Worm (Caenorhabditis elegans) whole organism, early embryonic: ENCODE measurements around the gene clip-1.

Experiments
- B0310.2 ChIP-seq: sonication (generic microtip); optimal IDR thresholded peaks from 2 replicates; lab custom pipeline; 2016; ENCODE audit warnings: mild to moderate bottlenecking, missing genetic modification characterization, missing compliant biosample characterization
- ama-1 ChIP-seq: fragments of 150-350 bp; optimal IDR thresholded peaks from 2 replicates; lab custom pipeline; 2014
- ceh-13 ChIP-seq: fragments of 200-800 bp; sonication (Bioruptor generic); optimal IDR thresholded peaks from 2 replicates; lab custom pipeline; 2018; ENCODE audit warnings: mild to moderate bottlenecking, missing genetic modification characterization, missing compliant biosample characterization
- ets-7 ChIP-seq: sonication (generic microtip); optimal IDR thresholded peaks from 2 replicates; lab custom pipeline; 2016; ENCODE audit warnings: missing genotype, missing genetic modification characterization, missing compliant biosample characterization
- hmbx-1 ChIP-seq: sonication (generic microtip); optimal IDR thresholded peaks from 2 replicates; lab custom pipeline; 2016; ENCODE audit warnings: mild to moderate bottlenecking, missing genetic modification characterization, missing compliant biosample characterization
- hmg-4 ChIP-seq: fragments of 200-800 bp; sonication (Bioruptor generic); optimal IDR thresholded peaks from 2 replicates; lab custom pipeline; 2018; ENCODE audit warnings: mild to moderate bottlenecking, missing genetic modification characterization, missing compliant biosample characterization
- hnd-1 ChIP-seq: sonication (generic microtip); optimal IDR thresholded peaks from 2 replicates; lab custom pipeline; 2016; ENCODE audit warnings: missing genetic modification characterization, missing compliant biosample characterization
- pes-1 ChIP-seq: fragments of 200-800 bp; sonication (Bioruptor generic); IDR thresholded peaks from 2 replicates; pipeline ENCODE4 v1.3.6; 2022; ENCODE audit warnings: missing genetic modification reagents, missing genetic modification characterization, missing compliant biosample characterization
- scrt-1 ChIP-seq: fragments of 200-800 bp; sonication (Bioruptor generic); IDR thresholded peaks from 2 replicates; pipeline ENCODE4 v1.3.6; 2022; ENCODE audit warnings: missing genetic modification characterization, missing compliant biosample characterization
- tbx-11 ChIP-seq: fragments of 200-800 bp; sonication (Bioruptor generic); IDR thresholded peaks from 2 replicates; pipeline ENCODE4 v1.3.6; 2022; ENCODE audit warnings: missing genetic modification characterization, missing compliant biosample characterization
- tbx-37 ChIP-seq: fragments of 200-800 bp; sonication (Bioruptor generic); conservative IDR thresholded peaks from 2 replicates; pipeline ENCODE4 v1.3.6; 2022; ENCODE audit warnings: missing genetic modification reagents, missing genetic modification characterization, missing compliant biosample characterization
- tra-4 ChIP-seq: sonication (generic microtip); optimal IDR thresholded peaks from 2 replicates; lab custom pipeline; 2017; ENCODE audit warnings: missing genetic modification characterization, missing compliant biosample characterization

The clip-1 gene

DNA sequence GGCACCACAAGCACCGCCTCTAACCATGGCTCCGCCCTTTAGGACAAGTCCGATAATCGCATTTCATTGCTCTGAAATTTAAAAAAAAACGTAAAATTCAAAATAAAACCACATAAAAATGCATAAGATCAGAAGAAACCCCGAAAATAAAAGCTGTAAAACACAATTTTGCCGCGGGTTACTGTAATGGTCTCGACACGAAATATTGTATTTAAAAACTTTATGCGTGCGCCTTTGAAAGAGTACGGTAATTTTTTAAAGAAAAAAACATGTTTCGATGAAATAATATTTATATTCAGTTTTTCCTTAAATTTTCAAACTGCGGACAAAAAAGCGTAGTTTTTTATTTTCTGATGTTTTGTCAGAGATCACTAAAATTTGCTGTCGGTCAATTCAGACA lies 40.1 kb downstream of the clip-1 start, which contains the start of gene rnr-1:
TSS of gene rnr-1 (minus strand) at position 77 of the 400 bp plus-strand sequence.
- TF ChIP-seq tbx-11 (GFP tag; lab: Robert Waterston, UW), result no peak
- no peak for TF ChIP-seq B0310.2 (tag; lab: Kevin White, UChicago)
- no peak for TF ChIP-seq ets-7 (tag; lab: Kevin White, UChicago)
- no peak for TF ChIP-seq pes-1 (GFP tag; lab: Robert Waterston, UW)

DNA sequence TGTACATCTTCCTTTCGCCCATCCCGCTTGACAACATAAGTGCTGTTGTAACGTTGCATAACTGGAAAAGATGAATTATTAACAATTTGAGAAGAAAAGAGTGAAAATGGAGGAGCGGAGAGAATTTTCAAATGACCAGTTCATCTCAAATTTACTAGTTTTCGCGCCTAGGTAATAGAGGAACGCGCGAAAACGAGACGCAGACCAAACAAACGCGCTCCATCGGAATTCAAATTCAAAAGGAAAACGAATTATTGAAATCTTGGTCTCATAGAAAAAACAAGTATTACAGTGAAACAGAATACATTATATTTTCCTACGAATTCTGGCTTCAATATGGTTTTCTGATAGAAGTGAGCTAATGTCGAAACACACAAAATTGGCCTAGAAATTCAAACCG lies 40.7 kb downstream of the clip-1 start:
- no peak for TF ChIP-seq hmbx-1 (tag; lab: Kevin White, UChicago)
- TF ChIP-seq scrt-1 (GFP tag; lab: Robert Waterston, UW), result no peak

ce11 chrIII:9224986-9225385 lies 43.9 kb downstream of the clip-1 start:
- TF ChIP-seq ama-1 (lab: Kevin White, UChicago) (no peak), hnd-1 (tag; lab: Kevin White, UChicago) (no peak), tbx-37 (GFP tag; lab: Robert Waterston, UW) (no peak), tra-4 (no peak)

DNA sequence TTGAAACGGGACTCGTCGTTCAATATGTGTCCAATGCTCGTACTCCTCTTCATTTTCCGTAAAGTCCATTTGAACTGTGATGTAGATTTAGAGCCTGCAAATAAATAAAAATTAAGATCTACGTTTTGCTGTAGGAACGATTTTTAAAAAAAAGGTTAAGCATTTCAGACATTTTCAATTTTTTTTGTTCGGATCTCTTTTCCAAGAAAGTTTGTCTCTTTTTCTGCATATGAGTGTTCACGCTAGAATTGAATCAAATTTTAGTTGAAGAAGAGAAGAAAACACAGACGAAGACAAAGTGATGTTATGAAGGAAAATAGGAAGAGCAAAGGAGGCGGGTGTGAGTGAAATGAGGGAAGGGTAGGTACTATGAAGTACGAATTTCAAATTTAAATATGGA lies 53.5 kb downstream of the clip-1 start, which contains the start of gene npr-29:
TSS of gene npr-29 (minus strand) at position 101 of the 400 bp plus-strand sequence.
- no peak for TF ChIP-seq ceh-13
- no peak for TF ChIP-seq hmbx-1 (tag; lab: Kevin White, UChicago)
- no peak for TF ChIP-seq tbx-11 (GFP tag; lab: Robert Waterston, UW)
- TF ChIP-seq tra-4, result no peak
- no peak for TF ChIP-seq pes-1 (GFP tag; lab: Robert Waterston, UW)
- TF ChIP-seq hnd-1 (tag; lab: Kevin White, UChicago), result no peak
- no peak for TF ChIP-seq hmg-4 (GFP tag; lab: Kevin White, UChicago)
